Fruit fly (Drosophila melanogaster) Kc167 (cell line): ENCODE data around the gene Spn28Db.

Experiments
- Myc ChIP-seq: fragments of >200 bp; optimal IDR thresholded peaks from 2 replicates; lab custom pipeline; 2017; ENCODE audit warnings: missing external identifiers
- Sin3A ChIP-seq: fragments of >200 bp; optimal IDR thresholded peaks from 2 replicates; lab custom pipeline; 2018; ENCODE audit warnings: missing external identifiers
- h ChIP-seq: fragments of >200 bp; optimal IDR thresholded peaks from 3 replicates; lab custom pipeline; 2018; ENCODE audit warnings: missing external identifiers
- insv ChIP-seq: fragments of >200 bp; optimal IDR thresholded peaks from 3 replicates; lab custom pipeline; 2018; ENCODE audit warnings: missing external identifiers
- psq ChIP-seq: fragments of >200 bp; optimal IDR thresholded peaks from 2 replicates; lab custom pipeline; 2017; ENCODE audit warnings: missing external identifiers
- ttk ChIP-seq: sonication (Bioruptor generic); optimal IDR thresholded peaks from 2 replicates; lab custom pipeline; 2017; ENCODE audit warnings: missing external identifiers

DNA sequence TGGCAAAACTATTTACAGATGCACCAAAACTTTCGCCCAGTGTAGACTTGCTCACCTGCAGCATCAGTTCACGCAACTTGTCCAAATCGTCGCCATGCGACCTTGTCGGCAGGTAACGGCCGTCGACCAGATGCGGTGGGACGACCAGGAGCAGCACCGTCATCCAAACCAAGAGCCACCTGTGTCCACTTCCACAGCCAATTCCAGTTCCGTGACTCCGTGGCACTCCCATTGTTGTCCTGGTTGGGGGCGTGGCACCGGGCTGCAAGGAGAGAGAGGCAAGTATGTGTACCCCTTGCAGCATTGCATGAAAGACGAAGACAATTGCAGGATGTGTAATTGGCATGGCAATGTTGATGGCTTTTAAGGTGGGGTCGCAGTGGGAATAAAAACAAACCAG lies 20.3 kb downstream of the Spn28Db start:
- TF ChIP-seq ttk: no peak
- TF ChIP-seq h (lab: Kevin White, UChicago): no peak
- TF ChIP-seq psq (lab: Kevin White, UChicago): no peak
- TF ChIP-seq Sin3A: no peak
- TF ChIP-seq Myc: no peak
- no peak for TF ChIP-seq insv (lab: Kevin White, UChicago)
